Worm (Caenorhabditis elegans) whole organism, late embryonic: ENCODE data around the gene K08C7.6.
"Not testable (repeated sequence)": the region's sequence is repeated elsewhere in the genome, so short reads cannot be mapped to it uniquely, and the experiment has no call there.

ENCODE experiments used
- ama-1 ChIP-seq: fragments of 150-350 bp; optimal IDR thresholded peaks from 2 replicates; lab custom pipeline; 2014
- pha-4 ChIP-seq: fragments of 150-350 bp; optimal IDR thresholded peaks from 2 replicates; lab custom pipeline; 2018; ENCODE audit warnings: missing biosample characterization, missing genetic modification reagents, missing genetic modification characterization
- pqm-1 ChIP-seq: sonication (generic microtip); optimal IDR thresholded peaks from 2 replicates; lab custom pipeline; 2016; ENCODE audit warnings: missing genetic modification characterization, missing compliant biosample characterization
- rnt-1 ChIP-seq: sonication (generic microtip); optimal IDR thresholded peaks from 2 replicates; lab custom pipeline; 2016; ENCODE audit warnings: missing genetic modification characterization, missing compliant biosample characterization
- tbx-7 ChIP-seq: sonication (generic microtip); optimal IDR thresholded peaks from 2 replicates; lab custom pipeline; 2016; ENCODE audit warnings: missing genotype, missing genetic modification characterization, missing compliant biosample characterization
- ztf-16 ChIP-seq: sonication (generic microtip); optimal IDR thresholded peaks from 2 replicates; lab custom pipeline; 2017; ENCODE audit warnings: missing genetic modification characterization, missing compliant biosample characterization

DNA sequence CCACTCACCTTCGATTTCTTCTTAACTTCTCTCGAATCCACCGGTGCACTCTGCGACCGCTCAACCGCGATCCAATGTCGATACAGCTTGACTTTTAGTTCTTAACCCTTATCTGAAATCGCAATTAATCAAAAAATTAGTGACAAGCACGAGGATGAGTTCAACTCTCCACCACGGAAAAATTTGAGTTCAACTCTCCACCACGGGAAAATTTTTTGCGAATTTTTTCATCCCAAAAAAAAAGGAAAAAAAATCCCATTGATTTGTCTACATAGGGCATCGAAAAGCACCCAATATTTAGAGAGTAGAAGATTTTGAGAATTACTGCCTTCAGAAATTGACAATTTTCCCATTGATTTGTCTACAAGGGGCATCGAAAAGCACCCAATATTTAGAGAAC is 31.6 kb downstream of the K08C7.6 start, which contains the start of gene glb-19:
- not testable (repeated sequence) for TF ChIP-seq tbx-7 (tag; lab: Kevin White, UChicago); rnt-1 (tag; lab: Kevin White, UChicago); ama-1 (lab: Kevin White, UChicago); pqm-1; ztf-16 (tag; lab: Kevin White, UChicago); pha-4 (tag; lab: Kevin White, UChicago)
